Fruit fly (Drosophila melanogaster) whole organism, embryonic: ENCODE data around the gene SoYb.

Experiments
- Abd-B ChIP-seq: fragments of 200-800 bp; sonication (Bioruptor generic); optimal IDR thresholded peaks from 2 replicates; lab custom pipeline; 2018; ENCODE audit warnings: missing biosample characterization, mild to moderate bottlenecking, missing genetic modification characterization, moderate library complexity
- Atf3 ChIP-seq: fragments of 200-800 bp; sonication (Bioruptor generic); optimal IDR thresholded peaks from 3 replicates; lab custom pipeline; 2016; ENCODE audit warnings: missing biosample characterization, missing genetic modification characterization
- Atf6 ChIP-seq: fragments of 200-800 bp; sonication (Bioruptor generic); IDR thresholded peaks from 2 replicates; pipeline ENCODE4 v1.3.6; 2022; ENCODE audit warnings: missing biosample characterization, missing genetic modification characterization
- Bdp1 ChIP-seq: fragments of 200-800 bp; sonication (Bioruptor generic); optimal IDR thresholded peaks from 3 replicates; lab custom pipeline; 2016; ENCODE audit warnings: missing biosample characterization, missing genetic modification characterization
- CG15073 ChIP-seq: fragments of 200-800 bp; sonication (Bioruptor generic); optimal IDR thresholded peaks from 2 replicates; lab custom pipeline; 2016; ENCODE audit warnings: missing biosample characterization, missing genetic modification characterization
- CG16813 ChIP-seq: fragments of 200-800 bp; sonication (Bioruptor generic); IDR thresholded peaks from 3 replicates; pipeline ENCODE4 v1.3.6; 2022; ENCODE audit warnings: missing biosample characterization, missing genetic modification characterization; ENCODE audit not compliant: partially characterized antibody
- CG16815 ChIP-seq: fragments of 200-800 bp; sonication (Bioruptor generic); optimal IDR thresholded peaks from 3 replicates; lab custom pipeline; 2017; ENCODE audit warnings: missing biosample characterization, mild to moderate bottlenecking, missing genetic modification characterization
- CG17359 ChIP-seq: fragments of 200-800 bp; sonication (Bioruptor generic); optimal IDR thresholded peaks from 3 replicates; lab custom pipeline; 2018; ENCODE audit warnings: missing biosample characterization, mild to moderate bottlenecking, missing genetic modification characterization, moderate library complexity
- CG1792 ChIP-seq: fragments of 200-800 bp; sonication (Bioruptor generic); optimal IDR thresholded peaks from 2 replicates; lab custom pipeline; 2016; ENCODE audit warnings: missing biosample characterization, missing genetic modification characterization
- CG18011 ChIP-seq: fragments of 200-800 bp; sonication (Bioruptor generic); optimal IDR thresholded peaks from 2 replicates; lab custom pipeline; 2017; ENCODE audit warnings: missing biosample characterization, missing genetic modification characterization, mild to moderate bottlenecking, moderate library complexity, missing genotype
- CG18599 ChIP-seq: fragments of 200-800 bp; sonication (Bioruptor generic); optimal IDR thresholded peaks from 3 replicates; lab custom pipeline; 2017; ENCODE audit warnings: missing biosample characterization, missing genetic modification characterization, mild to moderate bottlenecking, moderate library complexity, missing genetic modification reagents
- CG2120 ChIP-seq: fragments of 200-800 bp; sonication (Bioruptor generic); optimal IDR thresholded peaks from 3 replicates; lab custom pipeline; 2016; ENCODE audit warnings: missing biosample characterization, missing genetic modification characterization
- CG31365 ChIP-seq: fragments of 200-800 bp; sonication (Bioruptor generic); optimal IDR thresholded peaks from 2 replicates; lab custom pipeline; 2018; ENCODE audit warnings: missing biosample characterization, mild to moderate bottlenecking, missing genetic modification characterization
- CG3995 ChIP-seq: fragments of 200-800 bp; sonication (Bioruptor generic); optimal IDR thresholded peaks from 3 replicates; lab custom pipeline; 2016; ENCODE audit warnings: missing biosample characterization, missing genetic modification characterization
- CG4707 ChIP-seq: fragments of 200-800 bp; sonication (Bioruptor generic); optimal IDR thresholded peaks from 2 replicates; lab custom pipeline; 2018; ENCODE audit warnings: missing biosample characterization, mild to moderate bottlenecking, missing genetic modification characterization, moderate library complexity
- CG6689 ChIP-seq: fragments of 200-800 bp; sonication (Bioruptor generic); IDR thresholded peaks from 2 replicates; pipeline ENCODE4 v1.3.6; 2022; ENCODE audit warnings: missing biosample characterization, missing genetic modification characterization
- CG6791 ChIP-seq: fragments of 200-800 bp; sonication (Bioruptor generic); IDR thresholded peaks from 3 replicates; pipeline ENCODE4 v1.3.6; 2022; ENCODE audit warnings: missing biosample characterization, missing genetic modification characterization; ENCODE audit not compliant: partially characterized antibody
- CG7839 ChIP-seq: fragments of 200-800 bp; sonication (Bioruptor generic); optimal IDR thresholded peaks from 3 replicates; lab custom pipeline; 2018; ENCODE audit warnings: missing biosample characterization, mild to moderate bottlenecking, missing genetic modification characterization, moderate library complexity
- CG7963 ChIP-seq: fragments of 200-800 bp; sonication (Bioruptor generic); IDR thresholded peaks from 3 replicates; pipeline ENCODE4 v1.3.6; 2022; ENCODE audit warnings: missing biosample characterization, missing genetic modification characterization; ENCODE audit not compliant: partially characterized antibody
- CG8478 ChIP-seq: fragments of >200 bp; optimal IDR thresholded peaks from 2 replicates; lab custom pipeline; 2018
- Camta ChIP-seq: fragments of 200-800 bp; sonication (Bioruptor generic); optimal IDR thresholded peaks from 2 replicates; lab custom pipeline; 2016; ENCODE audit warnings: missing biosample characterization, missing genetic modification characterization
- Deaf1 ChIP-seq: fragments of 200-800 bp; optimal IDR thresholded peaks from 3 replicates; lab custom pipeline; 2019; ENCODE audit warnings: missing biosample characterization, mild to moderate bottlenecking, missing genetic modification characterization, moderate library complexity
- Doc3 ChIP-seq: fragments of 200-800 bp; sonication (Bioruptor generic); IDR thresholded peaks from 3 replicates; pipeline ENCODE4 v1.3.6; 2022; ENCODE audit warnings: missing biosample characterization, missing genetic modification characterization; ENCODE audit not compliant: partially characterized antibody
- E2f2 ChIP-seq: fragments of 200-800 bp; sonication (Bioruptor generic); IDR thresholded peaks from 2 replicates; pipeline ENCODE4 v1.3.6; 2022; ENCODE audit warnings: missing biosample characterization, missing genetic modification characterization
- GATAe ChIP-seq: fragments of 200-800 bp; sonication (Bioruptor generic); conservative IDR thresholded peaks from 2 replicates; pipeline ENCODE4 v1.3.6; 2022; ENCODE audit warnings: missing biosample characterization, missing genetic modification characterization
- Hey ChIP-seq: fragments of 200-800 bp; sonication (Bioruptor generic); optimal IDR thresholded peaks from 3 replicates; lab custom pipeline; 2018; ENCODE audit warnings: missing biosample characterization, mild to moderate bottlenecking, missing genetic modification characterization
- Jarid2 ChIP-seq: fragments of 200-800 bp; sonication (Bioruptor generic); optimal IDR thresholded peaks from 3 replicates; lab custom pipeline; 2017; ENCODE audit warnings: mild to moderate bottlenecking, missing biosample characterization, missing genetic modification reagents, missing genetic modification characterization
- Lim3 ChIP-seq: fragments of 200-800 bp; sonication (Bioruptor generic); IDR thresholded peaks from 2 replicates; pipeline ENCODE4 v1.3.6; 2022; ENCODE audit warnings: missing biosample characterization, missing genetic modification characterization
- Lpt ChIP-seq: fragments of >200 bp; optimal IDR thresholded peaks from 2 replicates; lab custom pipeline; 2018; ENCODE audit warnings: missing biosample characterization, missing genetic modification characterization
- Med ChIP-seq: fragments of 200-800 bp; sonication (Bioruptor generic); peaks from one replicate; lab custom pipeline; 2016; ENCODE audit warnings: missing biosample characterization, missing genetic modification characterization, mild to moderate bottlenecking, inconsistent platforms, moderate library complexity
- Meics ChIP-seq: fragments of 200-800 bp; sonication (Bioruptor generic); optimal IDR thresholded peaks from 2 replicates; lab custom pipeline; 2017; ENCODE audit warnings: missing biosample characterization, mild to moderate bottlenecking, missing genetic modification characterization
- NC2α ChIP-seq: fragments of 200-800 bp; sonication (Bioruptor generic); optimal IDR thresholded peaks from 2 replicates; lab custom pipeline; 2016; ENCODE audit warnings: missing biosample characterization, missing genetic modification characterization
- Nf-YA ChIP-seq: fragments of 200-800 bp; sonication (Bioruptor generic); IDR thresholded peaks from 2 replicates; pipeline ENCODE4 v1.3.6; 2022; ENCODE audit warnings: missing biosample characterization, missing genetic modification characterization
- Pdp1 ChIP-seq, 2 experiments: fragments of 200-800 bp; sonication (Bioruptor generic); optimal IDR thresholded peaks; 3 replicates each; lab custom pipeline; 2016; ENCODE audit warnings: missing biosample characterization in 2 of 2, missing genetic modification characterization in 2 of 2, mild to moderate bottlenecking in 1 of 2, moderate library complexity in 1 of 2
- Sry-β ChIP-seq: fragments of 200-800 bp; sonication (Bioruptor generic); optimal IDR thresholded peaks from 2 replicates; lab custom pipeline; 2018; ENCODE audit warnings: missing biosample characterization, mild to moderate bottlenecking, missing genetic modification characterization, moderate library complexity
- Stat92E ChIP-seq, 3 experiments: fragments of >200 bp in 2 of 3; fragments of 200-800 bp in 1 of 3; sonication (Bioruptor generic) in 1 of 3; optimal IDR thresholded peaks; 2 replicates each; lab custom pipeline; 2017 to 2019; ENCODE audit warnings: missing biosample characterization in 3 of 3, missing genetic modification characterization in 3 of 3, mild to moderate bottlenecking in 1 of 3, moderate library complexity in 1 of 3
- Vsx1 ChIP-seq: fragments of 200-800 bp; sonication (Bioruptor generic); optimal IDR thresholded peaks from 2 replicates; lab custom pipeline; 2017; ENCODE audit warnings: missing biosample characterization, mild to moderate bottlenecking, missing genetic modification characterization, missing genetic modification reagents
- bcd ChIP-seq: fragments of 200-800 bp; sonication (Bioruptor generic); optimal IDR thresholded peaks from 2 replicates; lab custom pipeline; 2017; ENCODE audit warnings: missing biosample characterization, mild to moderate bottlenecking, missing genetic modification characterization
- cwo ChIP-seq: fragments of 200-800 bp; sonication (Bioruptor generic); optimal IDR thresholded peaks from 3 replicates; lab custom pipeline; 2017; ENCODE audit warnings: missing biosample characterization, missing genetic modification characterization, mild to moderate bottlenecking, moderate library complexity, missing genetic modification reagents
- exex ChIP-seq: fragments of 200-800 bp; sonication (Bioruptor generic); optimal IDR thresholded peaks from 4 replicates; lab custom pipeline; 2018; ENCODE audit warnings: missing biosample characterization, mild to moderate bottlenecking, missing genetic modification characterization, moderate library complexity
- hth ChIP-seq: fragments of >200 bp; optimal IDR thresholded peaks from 2 replicates; lab custom pipeline; 2017; ENCODE audit warnings: inconsistent platforms
- kay ChIP-seq: fragments of 200-800 bp; sonication (Bioruptor generic); optimal IDR thresholded peaks from 2 replicates; lab custom pipeline; 2016; ENCODE audit warnings: missing biosample characterization, missing genetic modification characterization
- klu ChIP-seq: fragments of 200-800 bp; sonication (Bioruptor generic); IDR thresholded peaks from 2 replicates; pipeline ENCODE4 v1.3.6; 2022; ENCODE audit warnings: missing biosample characterization, missing genetic modification characterization
- phol ChIP-seq: fragments of 200-800 bp; sonication (Bioruptor generic); optimal IDR thresholded peaks from 3 replicates; lab custom pipeline; 2018; ENCODE audit warnings: missing biosample characterization, mild to moderate bottlenecking, missing genetic modification characterization, moderate library complexity
- sim ChIP-seq: fragments of 200-800 bp; sonication (Bioruptor generic); IDR thresholded peaks from 2 replicates; pipeline ENCODE4 v1.3.6; 2022; ENCODE audit warnings: missing biosample characterization, missing genetic modification characterization
- sr ChIP-seq: fragments of 200-800 bp; sonication (Bioruptor generic); IDR thresholded peaks from 3 replicates; pipeline ENCODE4 v1.3.6; 2022; ENCODE audit warnings: missing biosample characterization, missing genetic modification characterization
- tup ChIP-seq: fragments of 200-800 bp; sonication (Bioruptor generic); optimal IDR thresholded peaks from 2 replicates; lab custom pipeline; 2016; ENCODE audit warnings: missing biosample characterization, mild to moderate bottlenecking, missing genetic modification characterization, moderate library complexity
- wdn ChIP-seq: fragments of 200-800 bp; sonication (Bioruptor generic); IDR thresholded peaks from 2 replicates; pipeline ENCODE4 v1.3.6; 2022; ENCODE audit warnings: missing biosample characterization, missing genetic modification characterization
- wor ChIP-seq: fragments of 200-800 bp; sonication (Bioruptor generic); IDR thresholded peaks from 2 replicates; pipeline ENCODE4 v1.3.6; 2022; ENCODE audit warnings: missing biosample characterization, missing genetic modification characterization

Gene SoYb

DNA sequence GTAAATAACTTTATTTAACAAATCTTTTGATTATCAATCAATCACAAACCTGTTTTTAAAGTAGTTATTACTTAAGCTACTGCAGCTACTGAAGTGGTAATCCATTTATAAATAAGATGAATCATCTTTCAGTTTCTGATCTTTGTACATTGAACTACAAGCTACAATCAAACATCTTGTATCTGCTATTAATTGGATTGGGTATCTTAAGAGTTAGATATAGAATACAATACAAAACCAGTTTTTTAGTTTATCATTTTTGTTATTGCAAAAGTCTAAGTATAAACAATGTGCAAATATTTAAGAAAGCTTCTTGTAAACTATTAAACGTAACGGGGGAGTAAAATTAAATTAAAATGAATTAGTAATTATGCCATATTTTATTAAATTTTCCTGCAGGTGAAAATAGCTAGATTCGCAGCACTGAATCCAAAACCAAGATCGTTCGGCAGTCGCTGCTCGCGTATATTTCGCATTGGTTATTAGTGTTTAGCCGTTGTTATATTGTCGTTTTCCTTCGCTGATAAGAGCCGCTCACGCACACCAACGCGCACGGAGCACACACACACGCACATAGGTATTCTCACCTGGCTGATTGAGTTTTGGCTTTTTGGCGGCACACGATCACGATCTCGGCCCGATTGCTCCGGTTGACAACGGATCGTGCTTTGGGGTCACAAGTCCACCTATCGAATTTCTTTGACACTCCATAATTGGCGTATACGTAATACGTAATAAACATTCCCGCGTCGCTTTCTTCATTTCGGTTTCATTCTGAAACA, 54.6 kb downstream of the SoYb start (continued):
- TF ChIP-seq CG1792, result no peak
- TF ChIP-seq CG7963 (GFP tag; lab: Robert Waterston, UW), result no peak
- no peak for TF ChIP-seq CG16813
- TF ChIP-seq Camta (GFP tag; lab: Kevin White, UChicago), result no peak
- TF ChIP-seq Lim3 (GFP tag; lab: Robert Waterston, UW), result no peak
- TF ChIP-seq Lpt (GFP tag; lab: Kevin White, UChicago), result no peak
- TF ChIP-seq CG3995 (GFP tag; lab: Kevin White, UChicago), result peak; percentile 13
- TF ChIP-seq Nf-YA (GFP tag; lab: Robert Waterston, UW), result no peak
- TF ChIP-seq Stat92E (GFP tag; optimal IDR thresholded peaks at IDR 0.05; lab: Kevin White, UChicago), result no peak
- no peak for TF ChIP-seq E2f2 (GFP tag; lab: Robert Waterston, UW)
- TF ChIP-seq CG4707 (GFP tag; lab: Kevin White, UChicago), result no peak
- TF ChIP-seq Doc3, result no peak
- 0 out of 2 replicates have a peak, but pooled peaks have one; percentile 20 for TF ChIP-seq GATAe (GFP tag; lab: Robert Waterston, UW)
- no peak for TF ChIP-seq Atf3 (GFP tag; lab: Kevin White, UChicago)
- no peak for TF ChIP-seq klu (GFP tag; lab: Robert Waterston, UW)
- 0 out of 2 replicates have a peak, but pooled peaks have one; percentile 35 for TF ChIP-seq Atf6 (GFP tag; lab: Robert Waterston, UW)
- peak; percentile 86 for TF ChIP-seq Sry-β (GFP tag; lab: Kevin White, UChicago)
- peak; percentile 9 for TF ChIP-seq cwo (GFP tag; lab: Kevin White, UChicago)
- TF ChIP-seq CG7839 (tag; lab: Kevin White, UChicago), result no peak
- TF ChIP-seq CG15073 (GFP tag; lab: Kevin White, UChicago), result no peak
- TF ChIP-seq CG31365 (tag; lab: Kevin White, UChicago), result no peak
- no peak for TF ChIP-seq tup (GFP tag; lab: Kevin White, UChicago)
- TF ChIP-seq hth (lab: Kevin White, UChicago), result no peak
- TF ChIP-seq CG2120, result no peak
- peak; percentile 53 for TF ChIP-seq Hey (tag; lab: Kevin White, UChicago)
- no peak for TF ChIP-seq Jarid2 (GFP tag; lab: Kevin White, UChicago)
- no peak for TF ChIP-seq CG16815 (GFP tag; lab: Kevin White, UChicago)
- no peak for TF ChIP-seq Vsx1
- peak in 1 of 2 experiments; percentile 62 for TF ChIP-seq Pdp1 (GFP tag; optimal IDR thresholded peaks at IDR 0.05; lab: Kevin White, UChicago)
- no peak for TF ChIP-seq CG17359 (tag; lab: Kevin White, UChicago)
- TF ChIP-seq exex, result peak; percentile 84
- no peak for TF ChIP-seq NC2α
- TF ChIP-seq Med (GFP tag; lab: Kevin White, UChicago), result peak; percentile 56
- TF ChIP-seq wor (GFP tag; lab: Robert Waterston, UW), result no peak
- TF ChIP-seq bcd, result no peak
- TF ChIP-seq Bdp1, result no peak
- peak; percentile 9 for TF ChIP-seq Meics
- TF ChIP-seq wdn (GFP tag; lab: Robert Waterston, UW), result no peak
- no peak for TF ChIP-seq CG8478 (lab: Kevin White, UChicago)
- no peak for TF ChIP-seq kay (GFP tag; lab: Kevin White, UChicago)
- no peak for TF ChIP-seq CG6689 (GFP tag; lab: Robert Waterston, UW)
- no peak for TF ChIP-seq sr (GFP tag; lab: Robert Waterston, UW)
- peak; percentile 8 for TF ChIP-seq CG18599 (GFP tag; lab: Kevin White, UChicago)
- peak; percentile 86 for TF ChIP-seq Deaf1 (tag; lab: Kevin White, UChicago)
- TF ChIP-seq CG6791 (GFP tag; lab: Robert Waterston, UW), result no peak
- TF ChIP-seq phol (tag; lab: Kevin White, UChicago), result no peak
- no peak for TF ChIP-seq Abd-B
- TF ChIP-seq CG18011 (GFP tag; lab: Kevin White, UChicago), result no peak
- TF ChIP-seq sim (GFP tag; lab: Robert Waterston, UW), result no peak
